Fruit fly (Drosophila melanogaster): Measurements from ENCODE around the gene Rhau.
A peak's percentile ranks its signal among the peaks of the same experiment; 100 is the strongest.

Rhau gene

DNA sequence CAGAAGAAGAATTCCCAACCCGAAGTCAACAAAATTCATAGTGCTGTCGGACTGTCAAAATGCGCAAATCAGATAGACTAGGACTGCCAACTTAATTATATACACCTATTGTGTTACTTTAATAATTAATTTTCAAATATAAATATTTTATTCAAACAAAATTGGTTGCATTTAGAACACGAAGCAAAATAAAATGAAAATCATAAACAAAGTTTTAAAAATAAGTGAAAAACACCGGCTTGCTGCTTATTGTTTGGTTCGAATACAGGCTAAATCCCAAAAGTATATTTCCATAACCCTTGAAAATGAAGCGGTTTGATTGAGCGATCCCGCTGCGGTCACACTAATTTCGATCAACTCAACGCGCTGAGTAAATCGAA, at the start of gene Rhau, which contains the start of gene dia:
Gene Rhau (minus strand): TSS at position 178 of the 380 bp plus-strand sequence.
Gene dia (plus strand): TSS at position 337 of the 380 bp plus-strand sequence.
- TF ChIP-seq psq (optimal IDR thresholded peaks at IDR 0.05) (no peak), Dll (optimal IDR thresholded peaks at IDR 0.05) (no peak), pan (optimal IDR thresholded peaks at IDR 0.05) (no peak), CG8478 (optimal IDR thresholded peaks at IDR 0.05) (no peak), EcR (GFP tag; optimal IDR thresholded peaks at IDR 0.05) (no peak), usp (GFP tag; optimal IDR thresholded peaks at IDR 0.05) (no peak)

DNA sequence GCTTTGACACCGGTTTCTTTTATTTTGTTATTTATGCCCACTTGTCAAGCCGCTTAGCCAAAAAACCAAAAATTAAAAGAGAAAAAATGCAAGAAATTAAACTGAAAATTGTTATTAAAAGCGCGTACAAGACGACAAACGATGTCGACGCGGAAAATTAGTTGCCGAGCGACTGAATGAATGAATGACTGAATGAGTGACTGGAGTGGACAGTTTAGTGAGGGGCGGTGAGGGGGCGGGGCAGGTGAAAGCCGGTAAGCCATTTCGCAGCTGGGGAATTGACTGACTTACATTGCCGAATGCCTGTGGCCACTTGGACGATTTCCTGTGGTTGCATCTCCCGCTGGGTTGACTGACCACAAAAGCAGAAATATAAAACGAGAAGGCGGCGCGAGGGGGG, 48.8 kb upstream of the Rhau start:
- no peak for TF ChIP-seq Dll (optimal IDR thresholded peaks at IDR 0.05)
- no peak for TF ChIP-seq usp (GFP tag; optimal IDR thresholded peaks at IDR 0.05)
- no peak for TF ChIP-seq pan (optimal IDR thresholded peaks at IDR 0.05)
- TF ChIP-seq EcR (GFP tag; optimal IDR thresholded peaks at IDR 0.05), result no peak
- no peak for TF ChIP-seq CG8478 (optimal IDR thresholded peaks at IDR 0.05)
- no peak for TF ChIP-seq psq (optimal IDR thresholded peaks at IDR 0.05)

DNA sequence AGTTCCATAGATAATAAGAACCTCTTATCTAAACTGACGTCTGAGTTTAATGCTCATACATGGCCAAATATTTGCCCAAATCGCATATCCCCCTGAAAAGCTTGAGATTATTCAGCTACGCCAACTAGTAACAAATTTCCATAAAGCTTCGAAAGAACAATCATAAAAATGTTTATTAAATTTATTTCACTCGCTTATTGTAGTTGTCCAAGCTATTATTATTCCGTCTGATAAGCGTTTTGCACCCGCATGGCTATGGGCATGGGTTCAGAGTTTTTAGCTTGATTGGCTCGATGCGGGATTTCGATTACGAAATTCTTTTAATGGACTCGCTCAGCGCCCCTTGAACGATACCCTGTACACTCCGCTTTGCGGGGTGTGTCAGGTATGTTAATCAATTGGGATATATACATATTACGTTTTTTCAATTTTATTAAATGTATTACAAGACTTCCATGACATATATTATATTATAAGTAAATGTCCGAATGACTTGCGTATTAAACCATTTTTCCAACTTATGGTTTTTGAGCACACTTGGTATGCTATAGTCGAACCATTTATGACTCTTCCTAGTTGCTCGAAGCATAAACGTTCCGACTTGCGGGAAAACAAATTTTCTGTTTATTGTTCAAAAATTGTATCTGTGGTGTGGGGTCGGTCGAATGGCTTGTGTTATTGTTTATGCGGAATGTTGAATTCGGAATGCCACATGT, 48.0 kb upstream of the Rhau start:
- TF ChIP-seq pan (optimal IDR thresholded peaks at IDR 0.05) (peak; percentile 79), usp (GFP tag; optimal IDR thresholded peaks at IDR 0.05) (no peak)

DNA sequence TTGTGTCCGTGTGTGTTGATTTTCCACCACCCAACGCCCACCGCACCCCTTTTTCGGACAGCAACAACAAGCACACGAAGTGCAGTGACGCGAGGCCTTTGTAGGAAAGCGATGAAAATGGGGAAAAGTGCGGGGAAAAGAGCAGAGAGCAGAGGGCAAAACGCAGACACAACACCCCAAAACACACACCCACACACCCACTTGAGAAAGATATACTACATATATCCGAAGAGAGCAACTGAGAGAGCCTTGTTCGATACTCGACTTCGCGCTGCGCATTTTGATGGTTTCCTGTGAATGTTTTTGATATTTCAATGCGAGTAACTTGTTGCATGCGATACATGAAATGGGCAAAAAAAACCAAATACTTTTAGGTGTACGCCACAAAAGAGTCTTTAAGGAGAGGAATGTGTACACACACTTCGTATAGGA, 46.0 kb upstream of the Rhau start:
- TF ChIP-seq usp (GFP tag; optimal IDR thresholded peaks at IDR 0.05), result no peak
- TF ChIP-seq EcR (GFP tag; optimal IDR thresholded peaks at IDR 0.05), result no peak
- no peak for TF ChIP-seq CG8478 (optimal IDR thresholded peaks at IDR 0.05)

DNA sequence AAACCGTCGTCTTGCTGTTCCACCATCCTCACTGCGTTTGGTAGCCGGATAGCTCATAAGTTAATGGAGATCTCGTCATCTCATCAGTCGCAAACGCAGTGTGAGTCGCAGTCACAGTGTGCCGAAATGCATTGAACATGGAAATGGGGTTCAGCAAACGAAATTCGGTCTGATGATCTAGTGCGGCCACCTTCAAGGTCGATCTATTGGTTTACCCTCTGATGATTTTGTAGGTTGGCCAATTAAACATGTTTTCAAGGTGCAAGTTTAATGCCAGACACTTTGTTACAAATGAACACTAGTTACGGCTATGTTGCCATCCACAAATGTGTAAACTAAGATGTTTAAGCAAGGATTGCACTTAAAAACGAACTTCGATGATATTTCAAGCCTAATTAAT, 45.1 kb upstream of the Rhau start:
- no peak for TF ChIP-seq usp (GFP tag; optimal IDR thresholded peaks at IDR 0.05)

DNA sequence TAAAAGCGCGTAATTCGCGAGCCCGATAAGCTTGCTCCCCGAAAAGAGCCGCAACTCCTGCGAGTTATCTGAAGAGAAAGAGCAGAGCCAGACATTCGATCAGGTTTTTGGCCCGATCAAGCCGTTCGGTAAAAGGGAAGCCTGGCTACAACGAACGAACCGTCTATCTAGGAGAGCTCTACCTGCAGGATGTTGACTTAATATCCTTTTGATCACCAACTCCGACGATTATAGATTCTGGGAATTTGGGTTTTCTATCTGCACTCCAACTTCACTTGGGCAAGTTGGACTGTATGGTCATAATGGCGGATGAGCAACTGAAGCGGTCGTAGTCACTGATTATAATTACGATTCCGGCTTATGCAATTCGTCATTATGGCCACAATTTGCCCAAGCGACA, 44.4 kb upstream of the Rhau start:
- TF ChIP-seq psq (optimal IDR thresholded peaks at IDR 0.05) (no peak), EcR (GFP tag; optimal IDR thresholded peaks at IDR 0.05) (no peak), usp (GFP tag; optimal IDR thresholded peaks at IDR 0.05) (no peak), Dll (optimal IDR thresholded peaks at IDR 0.05) (no peak), CG8478 (optimal IDR thresholded peaks at IDR 0.05) (no peak), pan (optimal IDR thresholded peaks at IDR 0.05) (no peak)

DNA sequence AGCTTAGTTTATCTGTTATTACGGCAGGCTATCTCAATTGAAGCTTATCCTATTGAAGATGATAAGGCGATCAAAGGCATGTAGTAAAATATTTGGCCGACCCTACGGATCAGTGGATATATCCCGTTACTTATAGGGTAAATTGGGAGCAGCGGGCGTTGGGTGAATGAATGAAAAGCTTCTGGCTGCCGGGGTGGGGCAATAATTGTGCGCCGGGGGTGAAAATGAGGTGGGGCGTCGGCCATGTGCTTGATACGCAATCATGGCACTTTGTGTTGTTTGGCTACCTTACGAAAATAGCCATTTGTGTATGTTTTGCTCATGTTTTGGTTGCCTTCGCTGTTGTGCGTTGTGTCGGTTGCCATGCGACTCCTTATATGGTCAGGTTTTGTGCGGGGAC, 44.0 kb upstream of the Rhau start:
- TF ChIP-seq CG8478 (optimal IDR thresholded peaks at IDR 0.05), result no peak
- no peak for TF ChIP-seq Dll (optimal IDR thresholded peaks at IDR 0.05)
- TF ChIP-seq usp (GFP tag; optimal IDR thresholded peaks at IDR 0.05), result no peak
- TF ChIP-seq EcR (GFP tag; optimal IDR thresholded peaks at IDR 0.05), result no peak
- TF ChIP-seq pan (optimal IDR thresholded peaks at IDR 0.05), result no peak
- TF ChIP-seq psq (optimal IDR thresholded peaks at IDR 0.05), result no peak

DNA sequence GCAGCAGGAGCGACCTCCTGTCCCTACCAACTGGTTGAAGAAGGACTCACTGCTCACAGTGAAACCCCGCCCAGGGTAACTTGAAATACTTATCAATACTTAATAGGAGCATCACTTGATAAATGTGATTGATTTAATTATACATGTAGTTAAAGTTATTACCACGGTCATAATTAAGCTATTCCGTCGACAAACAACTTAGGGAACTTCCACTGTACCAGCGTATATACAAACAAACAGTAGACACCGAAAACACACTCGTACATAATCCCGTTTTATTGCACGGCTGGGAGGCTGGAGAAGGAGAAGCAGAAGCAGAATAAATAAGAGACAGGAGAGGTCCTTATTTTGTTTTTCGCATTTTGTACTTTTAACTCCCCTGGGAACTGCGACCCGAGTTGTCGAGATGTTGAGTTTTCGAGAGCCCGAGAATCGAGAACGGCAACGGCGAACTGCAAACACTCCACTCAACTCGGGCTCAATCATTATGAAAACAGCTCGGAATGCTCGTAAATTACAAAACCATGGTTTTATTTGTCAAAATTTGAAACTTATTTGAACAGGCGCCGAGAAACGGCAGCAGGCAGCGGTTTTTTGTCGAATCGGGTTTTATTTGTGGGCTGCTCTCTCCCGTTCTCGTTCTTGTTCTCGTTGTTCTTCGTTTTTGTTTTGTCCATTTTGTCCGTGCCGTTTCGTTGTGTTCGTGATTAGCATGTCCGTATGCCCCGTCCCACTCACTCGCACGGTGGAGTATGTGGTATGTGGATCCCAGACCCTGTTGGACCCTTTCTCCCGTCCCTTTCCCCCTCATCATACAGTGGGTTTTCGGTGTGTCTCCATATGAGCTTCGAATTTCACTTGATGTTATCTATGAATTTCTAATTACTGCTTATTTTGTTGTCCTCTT, 42.5 kb upstream of the Rhau start:
- TF ChIP-seq pan (optimal IDR thresholded peaks at IDR 0.05), result no peak
- TF ChIP-seq Dll (optimal IDR thresholded peaks at IDR 0.05), result no peak
- no peak for TF ChIP-seq psq (optimal IDR thresholded peaks at IDR 0.05)
- TF ChIP-seq usp (GFP tag; optimal IDR thresholded peaks at IDR 0.05), result no peak
- no peak for TF ChIP-seq CG8478 (optimal IDR thresholded peaks at IDR 0.05)
- no peak for TF ChIP-seq EcR (GFP tag; optimal IDR thresholded peaks at IDR 0.05)

DNA sequence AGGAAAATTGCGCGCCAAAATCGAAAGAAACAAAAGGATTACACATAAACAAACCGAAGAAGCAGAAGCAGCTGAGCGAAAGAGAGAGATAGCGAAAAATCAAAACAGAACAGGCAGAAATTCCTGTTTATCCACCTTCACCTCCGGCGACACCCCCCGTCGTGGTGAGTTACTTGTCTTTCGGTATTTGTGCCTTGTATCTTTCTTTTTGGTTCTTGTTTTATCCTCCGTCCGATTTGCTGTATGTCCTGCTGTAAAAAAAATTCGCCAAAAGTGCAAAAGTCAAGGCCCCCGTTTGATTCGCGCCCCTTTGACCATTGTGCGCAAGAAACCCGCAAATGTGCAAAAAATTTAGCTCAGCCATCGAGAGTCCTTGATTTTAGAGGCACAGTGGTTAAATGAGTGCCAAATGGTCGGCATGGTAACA, 40.6 kb upstream of the Rhau start:
- TF ChIP-seq EcR (GFP tag; optimal IDR thresholded peaks at IDR 0.05) (no peak), usp (GFP tag; optimal IDR thresholded peaks at IDR 0.05) (no peak), CG8478 (optimal IDR thresholded peaks at IDR 0.05) (no peak), psq (optimal IDR thresholded peaks at IDR 0.05) (no peak), pan (optimal IDR thresholded peaks at IDR 0.05) (no peak), Dll (optimal IDR thresholded peaks at IDR 0.05) (no peak)

DNA sequence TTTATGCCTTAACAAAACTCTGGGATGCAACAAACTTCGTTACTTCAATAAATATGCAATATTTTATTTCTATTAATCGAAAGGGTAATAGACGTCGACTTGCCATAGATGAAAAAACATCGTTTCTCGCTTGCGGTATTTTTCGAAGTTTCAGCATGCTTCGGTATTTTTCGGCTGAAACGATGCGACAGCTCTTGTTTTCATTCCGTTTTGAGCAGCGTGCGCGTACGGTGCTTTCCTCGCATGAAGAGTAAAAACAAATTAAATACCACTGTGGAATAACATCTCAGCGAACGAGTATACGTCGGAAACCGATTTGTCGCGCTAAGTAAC, 39.7 kb upstream of the Rhau start, which contains the start of gene CG9328:
Gene CG9328 (plus strand): TSS at position 201 of the 333 bp plus-strand sequence.
- TF ChIP-seq psq (optimal IDR thresholded peaks at IDR 0.05) (no peak), pan (optimal IDR thresholded peaks at IDR 0.05) (no peak)

DNA sequence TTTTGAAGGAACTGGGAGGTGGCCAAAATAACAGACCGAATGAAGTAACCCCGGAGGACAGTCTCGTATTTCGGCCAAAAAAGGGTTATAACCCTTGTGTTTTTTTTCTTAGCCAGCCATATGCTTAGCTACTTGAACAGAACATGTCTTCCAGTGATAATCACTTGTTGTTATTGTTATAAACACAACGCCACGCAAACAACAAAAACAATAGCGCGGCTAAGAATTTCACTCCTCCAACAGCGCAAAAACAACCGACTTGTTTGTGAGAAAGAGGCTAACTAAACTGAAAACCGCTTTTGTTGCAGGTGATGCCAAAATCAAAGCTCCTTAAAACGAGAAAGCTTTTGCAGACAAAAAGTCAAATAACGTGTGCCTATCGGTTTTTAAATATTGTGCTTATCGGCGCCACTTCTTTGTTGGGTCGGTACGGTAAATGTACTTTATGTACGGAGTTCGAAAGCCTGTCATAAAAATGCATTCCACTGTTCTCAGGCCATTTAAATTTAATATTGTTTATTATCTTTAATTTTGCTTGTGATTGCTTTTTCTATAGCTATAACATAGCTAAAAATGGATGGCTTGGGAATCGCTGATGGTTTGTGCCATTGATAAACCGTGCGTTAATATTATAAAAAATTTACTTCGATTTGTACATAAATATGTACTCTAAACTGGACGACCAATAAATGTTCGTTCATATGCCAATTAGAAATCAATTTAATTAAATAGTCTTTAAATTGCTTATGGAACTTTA, 39.2 kb upstream of the Rhau start, which contains the start of gene vari:
Gene vari (minus strand): TSS at position 285 of the 757 bp plus-strand sequence.
- TF ChIP-seq EcR (GFP tag; optimal IDR thresholded peaks at IDR 0.05), result no peak

DNA sequence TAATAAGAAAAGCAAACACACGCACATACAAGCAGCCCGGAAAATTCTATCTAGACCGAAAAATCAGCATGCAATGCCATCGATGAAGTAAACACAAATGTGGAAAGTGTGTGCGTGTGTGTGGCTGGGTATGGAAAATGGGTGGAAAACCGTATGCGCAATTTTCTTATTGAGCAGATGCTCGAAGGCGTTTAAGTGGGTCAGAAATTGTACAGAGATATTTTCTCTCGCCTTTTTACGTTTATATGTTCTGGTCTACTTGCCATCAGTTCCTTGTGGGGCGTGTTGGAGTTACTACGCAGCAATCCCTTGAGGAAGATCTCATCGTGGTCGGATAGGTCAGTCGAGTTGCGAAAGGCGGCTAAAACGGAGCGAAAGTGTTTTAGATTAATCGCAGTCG, 38.0 kb upstream of the Rhau start:
- TF ChIP-seq CG8478 (optimal IDR thresholded peaks at IDR 0.05), result no peak
- no peak for TF ChIP-seq pan (optimal IDR thresholded peaks at IDR 0.05)
- no peak for TF ChIP-seq psq (optimal IDR thresholded peaks at IDR 0.05)
- TF ChIP-seq Dll (optimal IDR thresholded peaks at IDR 0.05), result no peak
- TF ChIP-seq usp (GFP tag; optimal IDR thresholded peaks at IDR 0.05), result no peak
- TF ChIP-seq EcR (GFP tag; optimal IDR thresholded peaks at IDR 0.05), result no peak
